Worm (Caenorhabditis elegans) whole organism, L4/young adult: ENCODE data around the gene rab-33.

Source experiments
- W03F9.2 ChIP-seq: fragments of 150-350 bp; optimal IDR thresholded peaks from 2 replicates; lab custom pipeline; 2014; ENCODE audit warnings: missing biosample characterization, missing genetic modification characterization
- dao-5 ChIP-seq: sonication (generic microtip); optimal IDR thresholded peaks from 2 replicates; lab custom pipeline; 2016; ENCODE audit warnings: missing genotype, missing genetic modification characterization, moderate library complexity, missing compliant biosample characterization
- him-1 ChIP-seq: sonication (generic microtip); optimal IDR thresholded peaks from 2 replicates; lab custom pipeline; 2016; ENCODE audit warnings: missing genotype, missing genetic modification reagents, missing genetic modification characterization, missing compliant biosample characterization

rab-33 gene

DNA sequence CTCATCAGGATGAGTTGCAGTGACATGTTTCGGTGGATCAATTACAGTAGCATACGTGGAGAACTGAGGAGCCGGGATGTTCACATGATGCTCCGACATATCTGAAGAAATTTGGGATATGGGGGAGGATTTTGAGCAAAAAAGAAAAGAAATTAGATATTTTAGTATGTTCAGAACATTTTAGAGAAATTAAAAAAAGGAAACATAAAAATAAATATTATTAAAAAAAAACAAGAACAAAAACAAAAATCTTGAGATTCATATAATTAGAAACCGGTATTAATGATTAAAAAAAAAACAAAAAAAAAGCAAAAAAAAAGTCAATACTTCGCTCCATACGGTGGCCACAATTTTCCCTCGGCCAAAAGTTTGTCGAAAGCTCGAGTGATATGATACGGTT lies at the start of gene rab-33:
TSS of gene rab-33 (minus strand) at position 101 of the 400 bp plus-strand sequence.
- TF ChIP-seq him-1 (tag; lab: Kevin White, UChicago) = no peak
- no peak for TF ChIP-seq dao-5 (tag; lab: Kevin White, UChicago)
- TF ChIP-seq W03F9.2 = no peak

DNA sequence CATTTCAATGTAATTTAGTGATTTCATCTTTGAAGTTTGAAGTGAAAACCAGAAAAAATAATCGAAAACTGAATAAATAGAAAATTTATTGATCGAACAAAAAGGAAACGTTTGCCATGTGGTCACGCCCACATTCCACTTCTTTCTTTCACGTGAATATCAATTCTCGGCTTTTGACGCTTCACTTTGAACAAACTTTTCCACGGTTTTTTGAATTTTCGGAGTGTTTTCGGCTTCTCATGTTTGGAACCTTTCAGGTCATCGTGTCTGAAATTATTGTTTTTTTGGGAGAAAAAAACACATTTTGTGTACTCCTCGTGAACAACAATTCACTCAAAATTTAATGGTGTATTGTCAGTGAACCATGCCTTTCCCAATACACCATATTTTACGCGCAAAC lies 49.3 kb upstream of the rab-33 start, which contains the start of gene T21C12.8:
TSS of gene T21C12.8 (minus strand) at position 101 of the 400 bp plus-strand sequence.
- no peak for TF ChIP-seq him-1 (tag; lab: Kevin White, UChicago)
- no peak for TF ChIP-seq dao-5 (tag; lab: Kevin White, UChicago)
- TF ChIP-seq W03F9.2 = no peak

DNA sequence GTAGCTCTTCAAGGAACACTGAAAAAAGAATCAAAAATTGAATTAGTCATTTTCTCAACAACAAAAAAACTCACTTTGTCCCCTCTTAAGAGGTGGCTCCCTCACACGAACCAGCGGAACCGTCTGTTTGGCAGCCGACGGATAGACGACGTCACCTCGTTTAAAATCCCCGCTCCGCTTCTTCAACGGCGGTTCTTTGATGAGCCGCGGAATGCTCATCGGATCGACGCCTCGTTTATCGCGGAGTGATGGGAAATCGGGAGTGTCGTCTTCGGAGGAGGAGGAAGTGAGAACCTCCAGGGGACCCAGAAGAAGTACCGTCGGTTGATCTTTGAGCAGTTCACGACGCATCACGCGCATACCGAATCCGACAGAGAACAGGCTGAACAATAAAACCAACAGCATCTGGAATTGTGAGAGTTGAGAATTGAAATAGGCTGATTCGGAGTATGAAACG lies 35.1 kb upstream of the rab-33 start, which contains the start of gene nlp-68:
TSS of gene nlp-68 (minus strand) at position 407 of the 457 bp plus-strand sequence.
- TF ChIP-seq W03F9.2 (no peak), dao-5 (tag; lab: Kevin White, UChicago) (no peak), him-1 (tag; lab: Kevin White, UChicago) (no peak)

- no peak for TF ChIP-seq dao-5 (tag; lab: Kevin White, UChicago)
- no peak for TF ChIP-seq him-1 (tag; lab: Kevin White, UChicago)
- no peak for TF ChIP-seq W03F9.2
These were observed 33.9 kb upstream of the rab-33 start for ce11 chrIII:10537558-10537957.

DNA sequence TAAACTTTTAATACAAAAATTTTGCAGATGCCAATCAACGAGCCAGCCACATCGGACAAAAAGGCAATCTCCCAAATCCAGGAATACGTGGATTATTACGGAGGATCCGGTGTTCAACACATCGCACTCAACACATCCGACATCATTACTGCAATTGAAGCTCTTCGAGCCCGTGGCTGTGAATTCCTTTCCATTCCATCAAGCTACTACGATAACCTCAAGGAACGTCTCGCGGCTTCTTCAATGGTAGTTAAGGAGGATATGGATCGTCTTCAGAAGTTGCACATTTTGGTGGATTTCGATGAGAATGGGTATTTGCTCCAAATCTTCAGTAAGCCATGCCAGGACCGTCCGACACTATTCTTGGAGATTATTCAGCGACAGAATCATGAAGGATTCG lies 33.4 kb upstream of the rab-33 start:
- TF ChIP-seq dao-5 (tag; lab: Kevin White, UChicago) (no peak), him-1 (tag; lab: Kevin White, UChicago) (no peak), W03F9.2 (no peak)

DNA sequence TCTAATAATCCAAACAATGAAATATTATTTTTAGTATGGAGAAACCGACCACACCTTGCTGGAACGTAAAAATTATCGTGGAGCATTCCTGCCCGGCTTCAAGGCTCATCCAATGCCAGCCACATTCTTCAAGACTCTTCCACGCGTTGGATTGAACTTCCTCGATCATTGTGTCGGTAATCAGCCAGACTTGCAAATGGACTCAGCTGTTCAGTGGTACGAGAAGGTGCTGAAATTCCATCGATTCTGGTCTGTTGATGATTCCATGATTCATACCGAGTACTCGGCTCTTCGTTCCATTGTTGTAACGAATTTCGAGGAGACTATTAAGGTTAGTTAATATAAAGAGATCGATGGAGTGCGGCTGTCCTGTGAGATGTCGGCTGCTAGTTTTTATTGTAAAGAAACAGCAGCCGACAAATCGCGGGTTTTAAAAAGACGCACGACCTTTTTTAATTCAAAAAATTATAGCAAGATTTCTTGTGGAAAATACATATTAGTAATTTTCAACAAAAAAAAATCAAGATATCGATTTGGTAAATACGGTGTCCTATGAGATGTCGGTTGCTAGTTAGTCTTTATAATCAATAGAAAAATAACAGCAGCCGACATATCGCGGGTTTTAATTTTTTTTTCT lies 32.6 kb upstream of the rab-33 start:
- TF ChIP-seq dao-5 (tag; lab: Kevin White, UChicago) = no peak

DNA sequence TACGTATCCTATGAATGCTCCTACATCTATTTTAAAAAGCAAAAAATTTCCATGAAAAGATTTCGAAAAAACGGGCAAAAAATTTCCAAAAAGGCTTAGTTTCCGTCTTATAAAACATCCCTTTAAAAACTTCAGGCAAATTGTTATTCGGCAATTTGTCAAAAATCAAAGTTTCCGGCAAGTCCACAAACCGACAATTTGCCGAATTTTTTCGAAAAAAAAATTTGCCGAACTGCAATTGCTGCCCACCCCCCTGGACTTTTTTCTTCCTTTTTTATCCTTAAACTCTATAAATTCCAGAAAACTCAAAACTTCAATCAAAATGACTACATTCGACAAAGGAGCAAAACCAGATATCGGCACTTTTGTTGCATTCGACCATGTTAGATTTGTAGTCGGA lies 31.6 kb upstream of the rab-33 start, which contains the start of gene hpd-1:
TSS of gene hpd-1 (plus strand) at position 301 of the 400 bp plus-strand sequence.
- TF ChIP-seq W03F9.2 = no peak
- no peak for TF ChIP-seq him-1 (tag; lab: Kevin White, UChicago)
- no peak for TF ChIP-seq dao-5 (tag; lab: Kevin White, UChicago)

ce11 chrIII:10534191-10534590 lies 30.5 kb upstream of the rab-33 start:
- no peak for TF ChIP-seq dao-5 (tag; lab: Kevin White, UChicago)
- TF ChIP-seq him-1 (tag; lab: Kevin White, UChicago) = no peak
- TF ChIP-seq W03F9.2 = no peak

ce11 chrIII:10533310-10533709 lies 29.7 kb upstream of the rab-33 start:
- TF ChIP-seq him-1 (tag; lab: Kevin White, UChicago) (no peak), W03F9.2 (no peak), dao-5 (tag; lab: Kevin White, UChicago) (no peak)

DNA sequence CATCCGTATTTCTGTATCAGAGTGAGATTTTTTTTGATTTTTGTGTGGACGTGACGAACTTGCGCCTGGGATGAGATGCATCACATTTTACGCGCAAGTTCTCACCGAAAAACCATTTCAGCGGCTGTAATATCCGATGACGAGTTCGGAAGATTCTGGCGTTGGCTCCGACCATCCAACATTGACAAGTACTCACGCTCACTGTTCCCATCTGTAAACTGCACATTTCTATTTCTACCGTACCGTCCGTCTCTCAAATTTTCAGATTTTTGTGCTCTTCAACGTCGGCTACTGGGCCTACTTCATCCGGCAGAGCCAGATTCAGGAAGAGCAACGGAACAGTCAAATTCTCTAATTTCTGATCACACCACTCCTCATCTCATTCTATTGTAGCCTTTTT lies 23.8 kb upstream of the rab-33 start:
- TF ChIP-seq W03F9.2 (no peak), dao-5 (tag; lab: Kevin White, UChicago) (no peak)

ce11 chrIII:10525927-10526326 lies 22.3 kb upstream of the rab-33 start:
- no peak for TF ChIP-seq W03F9.2
- TF ChIP-seq dao-5 (tag; lab: Kevin White, UChicago) = no peak
- no peak for TF ChIP-seq him-1 (tag; lab: Kevin White, UChicago)

- TF ChIP-seq dao-5 (tag; lab: Kevin White, UChicago) (no peak), W03F9.2 (no peak), him-1 (tag; lab: Kevin White, UChicago) (no peak)
These were observed 21.2 kb upstream of the rab-33 start for ce11 chrIII:10524823-10525222.

DNA sequence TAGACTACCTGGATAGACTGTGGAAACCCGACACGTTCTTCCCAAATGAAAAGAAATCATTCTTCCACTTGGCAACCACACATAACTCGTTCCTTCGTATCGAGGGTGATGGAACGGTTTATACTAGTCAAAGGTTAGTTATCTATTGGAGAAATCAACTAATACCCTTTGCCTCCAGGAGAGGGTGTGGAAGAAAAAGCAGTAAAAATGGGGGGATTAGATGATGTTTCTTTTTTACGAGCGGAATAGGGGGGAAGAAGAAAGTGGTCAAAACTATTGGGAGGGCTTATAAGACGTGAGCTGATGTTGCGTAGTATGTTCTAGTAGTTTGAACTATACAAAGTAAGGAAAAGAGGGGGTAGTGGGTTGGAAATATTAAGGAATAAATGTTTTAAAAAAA lies 19.4 kb upstream of the rab-33 start:
- no peak for TF ChIP-seq him-1 (tag; lab: Kevin White, UChicago)
- no peak for TF ChIP-seq dao-5 (tag; lab: Kevin White, UChicago)
- no peak for TF ChIP-seq W03F9.2

DNA sequence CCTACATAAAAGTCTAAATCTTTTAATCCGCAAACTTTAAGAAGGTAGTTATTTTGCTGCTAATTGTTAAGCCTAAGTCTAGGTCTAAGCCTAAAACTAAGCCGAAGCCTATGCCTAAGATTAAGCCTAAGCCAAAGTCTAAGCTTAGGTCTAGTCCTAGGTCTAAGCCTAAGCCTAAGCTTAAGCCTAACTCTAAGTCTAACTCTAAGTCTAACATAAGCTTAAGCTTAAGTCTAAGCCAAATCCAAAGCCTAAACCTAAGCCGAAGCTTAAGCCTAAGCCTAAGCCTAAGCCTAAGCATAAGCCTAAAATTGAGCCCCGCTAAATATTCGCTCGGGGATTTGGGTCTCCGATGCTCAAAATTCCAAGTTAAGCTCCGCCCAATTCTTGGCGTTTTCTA lies 17.6 kb upstream of the rab-33 start:
- TF ChIP-seq W03F9.2 (no peak), dao-5 (tag; lab: Kevin White, UChicago) (no peak), him-1 (tag; lab: Kevin White, UChicago) (no peak)

DNA sequence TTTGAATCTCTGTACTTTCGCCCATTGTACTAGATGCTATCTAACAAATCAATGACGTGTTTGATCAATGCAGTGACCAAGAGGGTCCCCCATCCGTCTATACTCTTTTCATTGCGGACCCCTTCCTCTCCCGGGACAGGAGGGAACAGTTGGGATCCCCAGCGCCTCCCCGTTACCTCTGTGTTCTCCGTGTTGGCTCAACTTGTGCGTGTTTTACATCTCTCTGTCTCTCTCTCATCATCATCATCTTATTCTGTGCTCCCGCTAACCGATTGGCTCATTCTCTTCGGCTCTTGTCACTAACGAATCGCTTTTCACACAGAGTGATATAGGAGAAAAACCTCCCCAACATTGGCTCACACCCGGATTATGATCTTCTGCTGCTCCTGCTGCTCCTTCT lies 16.9 kb upstream of the rab-33 start, which contains the start of gene unc-49:
TSS of gene unc-49 (plus strand) at position 240 of the 400 bp plus-strand sequence.
- no peak for TF ChIP-seq W03F9.2
- TF ChIP-seq him-1 (tag; lab: Kevin White, UChicago) = no peak
- TF ChIP-seq dao-5 (tag; lab: Kevin White, UChicago) = no peak
